Worm (Caenorhabditis elegans): Measurements from ENCODE around the gene Y39A1A.2.
A peak's percentile ranks its signal among the peaks of the same experiment; 100 is the strongest.

Y39A1A.2 gene

ce11 chrIII:10557910-10558309 is 45.5 kb downstream of the Y39A1A.2 start, which contains the start of gene T21C12.4:
TSS of gene T21C12.4 (minus strand) at chrIII:10558010.
- TF ChIP-seq aha-1 (tag) (peak; percentile 4), Y5F2A.4 (GFP tag; optimal IDR thresholded peaks at IDR 0.05) (no peak), unc-62 (GFP tag; optimal IDR thresholded peaks at IDR 0.05 in 1 of 2) (peak in 1 of 2 experiments; percentile 35), unc-62 (tag; optimal IDR thresholded peaks at IDR 0.05) (no peak), vab-7 (GFP tag; IDR thresholded peaks at IDR 0.05) (no peak)

ce11 chrIII:10552929-10553328 is 50.4 kb downstream of the Y39A1A.2 start, which contains the start of gene T21C12.8:
TSS of gene T21C12.8 (minus strand) at chrIII:10553029.
- TF ChIP-seq aha-1 (tag) (no peak), spr-3 (GFP tag; optimal IDR thresholded peaks at IDR 0.05) (no peak)
